Fruit fly (Drosophila melanogaster): ENCODE data around the gene p.
A peak's percentile ranks its signal among the peaks of the same experiment; 100 is the strongest.

Gene p

DNA sequence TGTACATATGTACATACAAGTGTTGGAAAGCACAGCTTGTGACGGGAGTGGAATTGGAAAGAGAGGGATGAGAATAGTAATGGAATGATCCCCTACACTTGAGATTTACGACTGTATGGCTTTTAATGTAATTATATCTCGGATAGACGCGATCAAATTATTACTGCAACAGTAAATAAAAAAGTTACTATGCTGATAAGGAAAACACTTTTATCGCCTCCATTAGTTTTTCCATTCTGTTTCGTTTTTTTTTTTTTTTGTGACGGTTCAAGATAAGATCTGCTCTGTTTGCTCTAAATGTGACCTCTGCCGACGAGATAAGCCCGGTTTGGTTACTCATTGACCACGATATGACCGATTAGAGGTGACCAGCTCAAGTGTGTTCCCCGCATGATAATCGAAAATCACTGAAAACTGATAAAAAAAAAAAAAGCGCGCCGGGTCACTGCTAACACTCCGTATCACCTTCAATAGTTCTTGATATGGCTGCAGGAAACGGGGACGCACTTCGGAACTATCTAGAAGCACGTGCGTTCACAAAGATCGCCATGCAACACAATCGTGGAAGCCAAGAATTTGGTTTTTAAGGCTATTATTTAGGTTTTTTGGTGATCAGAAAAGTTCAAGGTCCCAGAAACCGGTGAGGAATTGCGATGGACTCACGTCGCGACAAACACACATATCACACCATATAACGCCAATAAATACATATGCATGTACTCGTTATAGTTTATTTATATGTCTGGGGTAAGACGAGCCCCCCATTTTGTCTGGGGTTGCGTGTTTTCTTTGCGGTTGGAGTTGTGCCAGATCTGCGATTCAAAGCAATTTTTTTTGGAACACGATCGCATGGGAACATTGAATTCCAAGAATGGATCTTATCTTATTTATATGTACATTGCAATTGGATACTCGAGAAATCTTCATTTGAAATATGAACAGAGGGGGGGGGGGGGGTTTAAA, at the start of gene p:
TSS of gene p (minus strand) at position 156 of the 963 bp plus-strand sequence.
- TF ChIP-seq CG30403 (GFP tag; optimal IDR thresholded peaks at IDR 0.05) (peak; percentile 43), so (GFP tag; IDR thresholded peaks at IDR 0.05) (no peak; the same call in 2 of the 3 replicates), ro (GFP tag; IDR thresholded peaks at IDR 0.05) (no peak), CG2875 (GFP tag; optimal IDR thresholded peaks at IDR 0.05) (no peak), jumu (GFP tag; optimal IDR thresholded peaks at IDR 0.05) (no peak), CG2889 (GFP tag; IDR thresholded peaks at IDR 0.05) (no peak), ATbp (GFP tag; optimal IDR thresholded peaks at IDR 0.05) (peak; percentile 42), CG17802 (tag; optimal IDR thresholded peaks at IDR 0.05) (no peak), klu (GFP tag; IDR thresholded peaks at IDR 0.05) (no peak), hkb (optimal IDR thresholded peaks at IDR 0.05) (no peak), hkb (GFP tag; IDR thresholded peaks at IDR 0.05) (peak; percentile 55; the same call in 1 of the 2 replicates), fd102C (GFP tag; optimal IDR thresholded peaks at IDR 0.05) (no peak), Lpt (GFP tag; optimal IDR thresholded peaks at IDR 0.05) (no peak), dpn (GFP tag; optimal IDR thresholded peaks at IDR 0.05) (peak; percentile 36 to 45), dimm (GFP tag; IDR thresholded peaks at IDR 0.05) (no peak), CG5953 (GFP tag; IDR thresholded peaks at IDR 0.05) (peak; percentile 3; the same call in 1 of the 2 replicates), CG7357 (GFP tag; IDR thresholded peaks at IDR 0.05) (no peak), Deaf1 (tag; optimal IDR thresholded peaks at IDR 0.05) (no peak), CG12299 (tag; optimal IDR thresholded peaks at IDR 0.05) (peak; percentile 37), eyg (GFP tag; optimal IDR thresholded peaks at IDR 0.05) (no peak), zfh1 (GFP tag; IDR thresholded peaks at IDR 0.05) (no peak), CG11247 (GFP tag; IDR thresholded peaks at IDR 0.05) (no peak), Opbp (GFP tag; IDR thresholded peaks at IDR 0.05; ENCODE audit: partially characterized antibody) (no peak), da (GFP tag; optimal IDR thresholded peaks at IDR 0.05) (no peak), Hr78 (GFP tag; optimal IDR thresholded peaks at IDR 0.05) (peak in 1 of 2 experiments; percentile 98), CG3838 (GFP tag; optimal IDR thresholded peaks at IDR 0.05) (no peak), HHEX (GFP tag; optimal IDR thresholded peaks at IDR 0.05) (peak; percentile 54), CG10366 (GFP tag; IDR thresholded peaks at IDR 0.05) (no peak), bab2 (GFP tag; optimal IDR thresholded peaks at IDR 0.05) (peak; percentile 22), B-H1 (GFP tag; IDR thresholded peaks at IDR 0.05) (no peak; the same call in 2 of the 3 replicates), cas (GFP tag; IDR thresholded peaks at IDR 0.05) (0 out of 2 replicates have a peak, but pooled peaks have one; percentile 13), hb (GFP tag; IDR thresholded peaks at IDR 0.05; ENCODE audit: partially characterized antibody) (no peak), zfh2 (GFP tag; optimal IDR thresholded peaks at IDR 0.05) (peak; percentile 40), CG6254 (GFP tag; optimal IDR thresholded peaks at IDR 0.05) (peak; percentile 26), emc (GFP tag; optimal IDR thresholded peaks at IDR 0.05) (peak; percentile 22), fru (optimal IDR thresholded peaks at IDR 0.05) (no peak), CG9876 (GFP tag; optimal IDR thresholded peaks at IDR 0.05) (peak; percentile 27), CG16815 (GFP tag; optimal IDR thresholded peaks at IDR 0.05) (peak; percentile 6), CG3163 (GFP tag; optimal IDR thresholded peaks at IDR 0.05) (peak; percentile 29), mirr (GFP tag; optimal IDR thresholded peaks at IDR 0.05) (peak; percentile 34), dysf (GFP tag; IDR thresholded peaks at IDR 0.05) (0 out of 3 replicates have a peak, but pooled peaks have one; percentile 11), tap (tag; optimal IDR thresholded peaks at IDR 0.05) (peak; percentile 4), CG10267 (tag; optimal IDR thresholded peaks at IDR 0.05) (peak; percentile 77), CG6272 (GFP tag; IDR thresholded peaks at IDR 0.05) (no peak), ab (GFP tag; optimal IDR thresholded peaks at IDR 0.05) (no peak), scrt (GFP tag; optimal IDR thresholded peaks at IDR 0.05) (no peak), al (GFP tag; IDR thresholded peaks at IDR 0.05) (no peak), stc (GFP tag; IDR thresholded peaks at IDR 0.05) (0 out of 2 replicates have a peak, but pooled peaks have one; percentile 21), ci (GFP tag; IDR thresholded peaks at IDR 0.05) (peak; percentile 66; the same call in 1 of the 3 replicates), btn (GFP tag; optimal IDR thresholded peaks at IDR 0.05) (no peak)

Measured in whole organism, embryonic.